Worm (Caenorhabditis elegans): ENCODE data around the gene F44E2.4.

Gene F44E2.4

ce11 chrIII:8785426-8785825, 52.8 kb downstream of the F44E2.4 start:
- TF ChIP-seq pha-4 (tag; optimal IDR thresholded peaks at IDR 0.05) (peak; percentile 72), snpc-3.4 (tag; optimal IDR thresholded peaks at IDR 0.05) (no peak), mcd-1 (GFP tag; IDR thresholded peaks at IDR 0.05) (peak; percentile 39; the same call in 1 of the 2 replicates), let-526 (GFP tag; IDR thresholded peaks at IDR 0.05) (0 out of 2 replicates have a peak, but pooled peaks have one; percentile 31), gei-17 (GFP tag; optimal IDR thresholded peaks at IDR 0.05) (no peak), rcor-1 (GFP tag; IDR thresholded peaks at IDR 0.05) (0 out of 2 replicates have a peak, but pooled peaks have one; percentile 8), ztf-18 (tag; optimal IDR thresholded peaks at IDR 0.05) (peak; percentile 1), nhr-80 (tag; optimal IDR thresholded peaks at IDR 0.05) (peak; percentile 69), attf-5 (GFP tag; optimal IDR thresholded peaks at IDR 0.05) (peak; percentile 61), C06A6.2 (GFP tag; conservative IDR thresholded peaks at IDR 0.05) (0 out of 2 replicates have a peak, but pooled peaks have one; percentile 19), nfyb-1 (GFP tag; IDR thresholded peaks at IDR 0.05) (peak; percentile 53; the same call in 1 of the 2 replicates), K12H6.12 (tag; optimal IDR thresholded peaks at IDR 0.05) (peak; percentile 71), hmg-1.2 (GFP tag; IDR thresholded peaks at IDR 0.05) (peak; percentile 51; the same call in 1 of the 2 replicates), lir-1 (GFP tag; conservative IDR thresholded peaks at IDR 0.05) (0 out of 2 replicates have a peak, but pooled peaks have one; percentile 40), K11D2.4 (GFP tag; IDR thresholded peaks at IDR 0.05) (0 out of 2 replicates have a peak, but pooled peaks have one; percentile 59), let-607 (tag; optimal IDR thresholded peaks at IDR 0.05) (peak in 1 of 2 experiments; percentile 23), chd-7 (tag; optimal IDR thresholded peaks at IDR 0.05) (peak; percentile 12), unc-62 (GFP tag; optimal IDR thresholded peaks at IDR 0.05) (no peak), hmg-20 (GFP tag; IDR thresholded peaks at IDR 0.05) (no peak), mes-4 (tag; optimal IDR thresholded peaks at IDR 0.05) (no peak), dpl-1 (GFP tag; optimal IDR thresholded peaks at IDR 0.05) (no peak), snpc-1.1 (tag; optimal IDR thresholded peaks at IDR 0.05; ENCODE audit: insufficient read depth) (no peak), cebp-1 (GFP tag; IDR thresholded peaks at IDR 0.05) (no peak; the same call in 1 of the 2 replicates), cebp-1 (tag; optimal IDR thresholded peaks at IDR 0.05) (peak; percentile 75), rpc-1 (optimal IDR thresholded peaks at IDR 0.05) (no peak), rpc-1 (tag; optimal IDR thresholded peaks at IDR 0.05) (no peak), tbp1 (GFP tag; optimal IDR thresholded peaks at IDR 0.05) (no peak), madf-10 (tag; optimal IDR thresholded peaks at IDR 0.05) (peak; percentile 3), F49E8.2 (tag; optimal IDR thresholded peaks at IDR 0.05; ENCODE audit: insufficient read depth) (no peak), F52B5.7 (tag; optimal IDR thresholded peaks at IDR 0.05) (no peak), zfh-2 (GFP tag; conservative IDR thresholded peaks at IDR 0.05) (peak; percentile 88)

ce11 chrIII:8784500-8784899, 53.7 kb downstream of the F44E2.4 start:
- no peak for TF ChIP-seq B0261.1 (tag; optimal IDR thresholded peaks at IDR 0.05)
- TF ChIP-seq rpc-1 (optimal IDR thresholded peaks at IDR 0.05) = no peak
- no peak for TF ChIP-seq rpc-1 (tag; optimal IDR thresholded peaks at IDR 0.05)

- TF ChIP-seq hrde-1 (tag; optimal IDR thresholded peaks at IDR 0.05; ENCODE audit: borderline replicate concordance) = no peak
- no peak for TF ChIP-seq madf-10 (tag; optimal IDR thresholded peaks at IDR 0.05)
- TF ChIP-seq F22D6.2 (tag; optimal IDR thresholded peaks at IDR 0.05) = peak; percentile 7
- no peak for TF ChIP-seq K11D2.4 (GFP tag; IDR thresholded peaks at IDR 0.05)
- no peak for TF ChIP-seq madf-3 (GFP tag; IDR thresholded peaks at IDR 0.05)
- TF ChIP-seq nfyb-1 (GFP tag; IDR thresholded peaks at IDR 0.05) = peak; percentile 23; the same call in 1 of the 2 replicates
- no peak for TF ChIP-seq bed-2 (GFP tag; IDR thresholded peaks at IDR 0.05)
- no peak for TF ChIP-seq nhr-27 (tag; optimal IDR thresholded peaks at IDR 0.05)
- TF ChIP-seq let-607 (tag; optimal IDR thresholded peaks at IDR 0.05) = peak in 1 of 2 experiments; percentile 37
- peak; percentile 65 for TF ChIP-seq somi-1 (GFP tag; optimal IDR thresholded peaks at IDR 0.05)
- TF ChIP-seq hsf-1 (GFP tag; IDR thresholded peaks at IDR 0.05) = no peak
- no peak for TF ChIP-seq ets-4 (GFP tag; optimal IDR thresholded peaks at IDR 0.05)
- TF ChIP-seq repo-1 (tag; optimal IDR thresholded peaks at IDR 0.05) = no peak
- TF ChIP-seq Y53F4B.3 (GFP tag; IDR thresholded peaks at IDR 0.05) = no peak
- TF ChIP-seq die-1 (tag; optimal IDR thresholded peaks at IDR 0.05) = peak; percentile 44
- TF ChIP-seq nhr-80 (tag; optimal IDR thresholded peaks at IDR 0.05) = peak; percentile 90
- TF ChIP-seq ceh-27 (GFP tag; optimal IDR thresholded peaks at IDR 0.05) = no peak
- TF ChIP-seq unc-62 (GFP tag; optimal IDR thresholded peaks at IDR 0.05) = peak; percentile 44
- TF ChIP-seq dox-1 (GFP tag; IDR thresholded peaks at IDR 0.05) = no peak
- peak; percentile 30 for TF ChIP-seq ztf-22 (GFP tag; optimal IDR thresholded peaks at IDR 0.05)
These were observed 55.5 kb downstream of the F44E2.4 start for ce11 chrIII:8782744-8783143.
